Fruit fly (Drosophila melanogaster): Measurements from ENCODE around the gene Cpr67B.
A peak's percentile ranks its signal among the peaks of the same experiment; 100 is the strongest.

Gene Cpr67B

dm6 chr3L:9451522-9452118, 47.0 kb downstream of the Cpr67B start, which contains the start of the genes CG3448 and ghi (continued):
- peak; percentile 45; the same call in 1 of the 2 replicates for TF ChIP-seq tna (GFP tag; IDR thresholded peaks at IDR 0.05; ENCODE audit: partially characterized antibody)
- TF ChIP-seq Mad (GFP tag; optimal IDR thresholded peaks at IDR 0.05): peak; percentile 37
- no peak for TF ChIP-seq sd (tag; optimal IDR thresholded peaks at IDR 0.05)
- TF ChIP-seq kni (GFP tag; optimal IDR thresholded peaks at IDR 0.05): peak; percentile 75
- no peak for TF ChIP-seq maf-S (GFP tag; optimal IDR thresholded peaks at IDR 0.05)
- no peak for TF ChIP-seq gt (GFP tag; IDR thresholded peaks at IDR 0.05)
- TF ChIP-seq B-H1 (GFP tag; IDR thresholded peaks at IDR 0.05): peak; percentile 13; the same call in 1 of the 3 replicates
- no peak for TF ChIP-seq repo (GFP tag; optimal IDR thresholded peaks at IDR 0.05)
- TF ChIP-seq sr (GFP tag; IDR thresholded peaks at IDR 0.05): no peak
- 0 out of 2 replicates have a peak, but pooled peaks have one; percentile 13 for TF ChIP-seq CG17328 (GFP tag; IDR thresholded peaks at IDR 0.05)
- peak; percentile 70 for TF ChIP-seq Hmr (GFP tag; optimal IDR thresholded peaks at IDR 0.05)
- TF ChIP-seq bab2 (GFP tag; optimal IDR thresholded peaks at IDR 0.05): peak; percentile 8
- no peak for TF ChIP-seq CG10431 (GFP tag; optimal IDR thresholded peaks at IDR 0.05)
- TF ChIP-seq CG4282 (GFP tag; optimal IDR thresholded peaks at IDR 0.05): no peak
- TF ChIP-seq gsb (GFP tag; IDR thresholded peaks at IDR 0.05): no peak
- TF ChIP-seq lbe (GFP tag; optimal IDR thresholded peaks at IDR 0.05): peak; percentile 79
- TF ChIP-seq CG15011 (GFP tag; optimal IDR thresholded peaks at IDR 0.05): peak; percentile 51
- TF ChIP-seq aop (GFP tag; IDR thresholded peaks at IDR 0.05): no peak
- TF ChIP-seq vnd (GFP tag; IDR thresholded peaks at IDR 0.05; ENCODE audit: partially characterized antibody): peak; percentile 54
- peak; percentile 67 for TF ChIP-seq zfh1 (GFP tag; IDR thresholded peaks at IDR 0.05)
- TF ChIP-seq sisA (GFP tag; IDR thresholded peaks at IDR 0.05): peak; percentile 58
- peak; percentile 75 for TF ChIP-seq tin (GFP tag; optimal IDR thresholded peaks at IDR 0.05)
- peak; percentile 63; the same call in 1 of the 2 replicates for TF ChIP-seq CG11247 (GFP tag; IDR thresholded peaks at IDR 0.05)
- TF ChIP-seq nerfin-1 (tag; optimal IDR thresholded peaks at IDR 0.05): peak; percentile 70
- TF ChIP-seq CG7963 (GFP tag; IDR thresholded peaks at IDR 0.05; ENCODE audit: partially characterized antibody): peak; percentile 69
- peak; percentile 87 for TF ChIP-seq phol (tag; optimal IDR thresholded peaks at IDR 0.05)
- peak; percentile 35 for TF ChIP-seq Hsf (GFP tag; optimal IDR thresholded peaks at IDR 0.05)
- peak; percentile 58; the same call in 1 of the 3 replicates for TF ChIP-seq CG34422 (GFP tag; IDR thresholded peaks at IDR 0.05)
- TF ChIP-seq az2 (GFP tag; optimal IDR thresholded peaks at IDR 0.05): peak; percentile 3
- peak; percentile 17 for TF ChIP-seq Elba2 (GFP tag; optimal IDR thresholded peaks at IDR 0.05)
- no peak for TF ChIP-seq CG7786 (GFP tag; optimal IDR thresholded peaks at IDR 0.05)
- peak; percentile 52 for TF ChIP-seq ems (GFP tag; optimal IDR thresholded peaks at IDR 0.05)
- peak; percentile 65; the same call in 2 of the 3 replicates for TF ChIP-seq dysf (GFP tag; IDR thresholded peaks at IDR 0.05)
- peak; percentile 69 for TF ChIP-seq CG1233 (GFP tag; optimal IDR thresholded peaks at IDR 0.05)
- no peak for TF ChIP-seq CG2202 (tag; optimal IDR thresholded peaks at IDR 0.05)
- no peak for TF ChIP-seq H2.0 (GFP tag; IDR thresholded peaks at IDR 0.05)
- TF ChIP-seq CTCF (GFP tag; optimal IDR thresholded peaks at IDR 0.05): peak; percentile 35
- peak; percentile 69; the same call in 1 of the 2 replicates for TF ChIP-seq MBD-R2 (GFP tag; IDR thresholded peaks at IDR 0.05)
- TF ChIP-seq Max (GFP tag; optimal IDR thresholded peaks at IDR 0.05): peak; percentile 68
- no peak for TF ChIP-seq Hr39 (optimal IDR thresholded peaks at IDR 0.05)
- TF ChIP-seq salm (tag; optimal IDR thresholded peaks at IDR 0.05): peak; percentile 9
- TF ChIP-seq Aef1 (GFP tag; IDR thresholded peaks at IDR 0.05): peak; percentile 58
- peak; percentile 22 for TF ChIP-seq CG17186 (GFP tag; optimal IDR thresholded peaks at IDR 0.05)
- TF ChIP-seq CG18619 (GFP tag; optimal IDR thresholded peaks at IDR 0.05): peak; percentile 1
- peak; percentile 44 for TF ChIP-seq ssp (GFP tag; IDR thresholded peaks at IDR 0.05)
- TF ChIP-seq ara (GFP tag; IDR thresholded peaks at IDR 0.05): peak; percentile 59
- TF ChIP-seq NfI (GFP tag; optimal IDR thresholded peaks at IDR 0.05): peak; percentile 35
- TF ChIP-seq Rfx (GFP tag; IDR thresholded peaks at IDR 0.05): peak; percentile 64
- peak; percentile 56 for TF ChIP-seq bcd (GFP tag; optimal IDR thresholded peaks at IDR 0.05)
- no peak for TF ChIP-seq bigmax (GFP tag; optimal IDR thresholded peaks at IDR 0.05)
- TF ChIP-seq chinmo (GFP tag; IDR thresholded peaks at IDR 0.05; ENCODE audit: partially characterized antibody): peak; percentile 80; the same call in 3 of the 4 replicates
